Worm (Caenorhabditis elegans): ENCODE measurements around the gene mog-1.

mog-1 gene

DNA sequence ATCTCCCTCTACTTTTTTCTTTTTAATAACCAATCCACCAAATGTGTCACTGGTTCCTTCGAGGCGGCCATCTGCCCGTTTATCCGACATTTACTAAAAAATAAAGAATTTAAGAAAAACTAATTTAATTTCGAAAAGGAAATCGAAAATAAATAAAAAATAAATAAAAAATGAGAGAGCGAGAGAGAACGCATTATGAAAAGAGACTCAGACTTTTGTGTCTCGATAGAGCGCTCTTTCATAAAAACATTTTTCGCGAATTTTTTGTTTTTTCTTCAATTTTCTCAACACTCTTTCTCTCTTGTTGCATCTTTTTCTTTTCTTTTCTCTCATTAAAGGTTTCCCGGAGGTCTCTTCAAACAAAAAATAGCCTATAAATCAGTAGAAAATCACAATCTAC, at the start of gene mog-1:
mog-1 (minus strand) TSS at position 93 of the 400 bp plus-strand sequence.
- TF ChIP-seq ahr-1 (tag; optimal IDR thresholded peaks at IDR 0.05) (no peak), dve-1 (tag; optimal IDR thresholded peaks at IDR 0.05) (no peak), K02D7.2 (tag; optimal IDR thresholded peaks at IDR 0.05) (no peak), ceh-24 (tag; optimal IDR thresholded peaks at IDR 0.05) (no peak)

DNA sequence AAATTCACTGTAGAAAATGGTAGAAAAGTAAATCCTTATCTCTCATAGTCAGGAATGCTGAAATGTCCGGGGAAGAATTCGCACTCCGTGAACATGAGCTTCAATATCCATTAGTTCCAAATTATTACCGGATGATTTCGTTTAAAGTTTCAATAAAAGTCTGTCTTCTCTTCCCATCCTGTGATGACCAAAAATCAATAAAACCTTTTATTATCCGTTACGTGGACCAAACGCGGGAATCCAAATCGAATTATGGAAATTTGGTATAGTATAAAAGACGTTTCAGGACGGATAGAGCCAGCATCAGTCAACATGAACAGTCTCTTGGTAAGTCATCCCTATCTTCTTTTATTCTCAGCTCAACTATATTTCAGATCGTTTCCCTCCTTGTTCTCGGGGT, 48.2 kb upstream of the mog-1 start, which contains the start of gene C05B5.11:
C05B5.11 (plus strand) TSS at position 301 of the 400 bp plus-strand sequence.
- TF ChIP-seq pax-1 (tag; optimal IDR thresholded peaks at IDR 0.05) (no peak), ceh-48 (tag; optimal IDR thresholded peaks at IDR 0.05) (no peak), ceh-22 (tag; optimal IDR thresholded peaks at IDR 0.05) (no peak)

DNA sequence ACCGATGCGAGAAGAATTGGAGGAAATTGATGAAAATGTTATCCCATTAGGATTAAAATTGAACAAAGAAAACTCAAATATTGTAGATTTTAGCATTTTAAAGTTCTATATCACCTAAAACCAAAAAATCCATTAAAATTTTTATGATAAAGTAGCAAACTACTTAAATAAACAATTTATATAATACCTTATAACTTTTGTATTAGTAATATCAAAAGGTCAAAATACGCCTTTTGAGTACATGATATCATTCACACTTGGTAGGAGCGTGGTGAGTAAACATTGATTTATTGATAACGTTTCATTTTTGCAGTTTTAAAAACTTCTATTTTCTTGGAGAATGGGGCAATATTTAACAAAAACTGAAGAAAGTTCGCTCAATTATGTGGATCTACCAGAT, 45.0 kb upstream of the mog-1 start, which contains the start of gene C05B5.5:
C05B5.5 (plus strand) TSS at position 301 of the 400 bp plus-strand sequence.
- no peak for TF ChIP-seq syd-9 (tag; optimal IDR thresholded peaks at IDR 0.05)
- TF ChIP-seq pha-4 (tag; optimal IDR thresholded peaks at IDR 0.05): no peak
- no peak for TF ChIP-seq ceh-18 (tag; optimal IDR thresholded peaks at IDR 0.05)

DNA sequence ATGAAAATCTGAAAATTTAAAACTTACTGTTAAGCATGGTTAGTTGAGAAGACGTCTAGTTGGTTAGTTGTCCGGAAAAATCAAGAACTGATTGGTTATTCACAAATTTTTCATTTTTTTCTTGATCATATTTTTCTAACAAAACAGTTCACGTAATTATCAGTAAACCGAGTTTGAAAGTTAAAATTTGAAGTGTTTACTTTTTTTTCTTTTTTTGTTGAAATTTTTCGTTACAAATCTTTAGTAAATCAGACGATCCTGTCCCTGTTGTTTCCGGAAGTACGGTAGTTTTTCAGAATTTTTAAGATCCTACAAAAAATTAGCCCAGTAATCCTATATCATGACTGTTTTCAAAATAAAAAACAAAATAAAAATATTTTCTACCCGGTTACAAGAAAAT, 44.4 kb upstream of the mog-1 start, which contains the start of gene C05B5.2:
C05B5.2 (minus strand) TSS at position 101 of the 400 bp plus-strand sequence.
- no peak for TF ChIP-seq mec-3 (tag; optimal IDR thresholded peaks at IDR 0.05; ENCODE audit: borderline replicate concordance)
- TF ChIP-seq pax-1 (tag; optimal IDR thresholded peaks at IDR 0.05): no peak
- no peak for TF ChIP-seq pha-4 (tag; optimal IDR thresholded peaks at IDR 0.05)
- no peak for TF ChIP-seq ceh-14 (tag; optimal IDR thresholded peaks at IDR 0.05)
- TF ChIP-seq ceh-30 (tag; optimal IDR thresholded peaks at IDR 0.05): no peak
- no peak for TF ChIP-seq fkh-10 (GFP tag; optimal IDR thresholded peaks at IDR 0.05)

DNA sequence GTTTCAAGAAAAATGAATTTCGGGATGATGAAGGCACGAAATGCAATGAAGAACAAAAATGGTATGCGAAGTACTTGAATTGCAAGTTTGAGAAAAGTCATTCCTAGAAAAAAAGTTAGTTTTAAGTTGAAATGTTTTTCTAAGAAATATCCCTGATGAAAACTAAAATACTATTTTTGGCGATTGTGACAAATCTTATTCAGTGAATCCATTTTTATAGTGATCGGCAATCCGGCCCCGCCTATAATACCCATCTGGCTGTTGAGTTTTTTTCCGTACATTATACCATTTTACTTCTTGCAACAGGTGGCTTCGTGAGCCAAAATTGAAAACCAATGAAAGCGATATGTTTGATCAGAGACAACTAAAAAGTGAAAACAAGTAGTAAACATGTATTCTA, 43.2 kb upstream of the mog-1 start, which contains the start of gene C05B5.17:
C05B5.17 (minus strand) TSS at position 101 of the 400 bp plus-strand sequence.
- no peak for TF ChIP-seq sox-2 (GFP tag; IDR thresholded peaks at IDR 0.05)
- no peak for TF ChIP-seq pha-2 (tag; optimal IDR thresholded peaks at IDR 0.05)
- TF ChIP-seq syd-9 (tag; optimal IDR thresholded peaks at IDR 0.05): no peak
- TF ChIP-seq C38D4.7 (GFP tag; optimal IDR thresholded peaks at IDR 0.05): no peak
- no peak for TF ChIP-seq eyg-1 (tag; optimal IDR thresholded peaks at IDR 0.05)
- no peak for TF ChIP-seq fkh-10 (GFP tag; optimal IDR thresholded peaks at IDR 0.05)

DNA sequence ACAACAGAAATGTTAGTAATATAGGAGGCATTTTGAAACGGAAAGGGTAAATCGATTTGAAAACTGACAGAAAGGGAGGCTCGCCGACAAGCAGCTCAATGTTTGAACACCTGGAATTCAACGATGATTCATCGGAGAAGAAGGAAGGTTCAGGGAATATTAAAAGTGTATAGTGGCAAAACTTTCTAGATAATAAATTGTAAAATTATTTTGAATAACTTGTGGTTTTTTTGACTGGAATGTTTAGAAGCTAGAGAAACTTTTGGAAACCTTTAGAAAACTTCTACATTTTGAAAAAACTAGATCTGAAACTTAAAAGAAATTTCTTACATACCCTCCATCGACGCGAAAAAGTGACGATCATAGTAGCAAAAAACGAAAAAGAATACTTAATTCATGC, 41.9 kb upstream of the mog-1 start, which contains the start of gene pqn-8:
pqn-8 (minus strand) TSS at position 101 of the 400 bp plus-strand sequence.
- TF ChIP-seq tbx-2 (tag; optimal IDR thresholded peaks at IDR 0.05) (no peak), hlh-15 (tag; optimal IDR thresholded peaks at IDR 0.05) (no peak), unc-86 (tag; optimal IDR thresholded peaks at IDR 0.05) (no peak), zip-5 (tag; optimal IDR thresholded peaks at IDR 0.05) (no peak), pag-3 (tag; optimal IDR thresholded peaks at IDR 0.05; ENCODE audit: borderline replicate concordance) (no peak), ama-1 (optimal IDR thresholded peaks at IDR 0.05) (no peak), nhr-11 (tag; optimal IDR thresholded peaks at IDR 0.05) (no peak), ref-2 (tag; optimal IDR thresholded peaks at IDR 0.05) (no peak), pax-1 (tag; optimal IDR thresholded peaks at IDR 0.05) (no peak), tbx-7 (tag; optimal IDR thresholded peaks at IDR 0.05) (no peak), pha-2 (tag; optimal IDR thresholded peaks at IDR 0.05) (no peak), hlh-8 (tag; optimal IDR thresholded peaks at IDR 0.05) (no peak), hlh-13 (GFP tag; optimal IDR thresholded peaks at IDR 0.05) (no peak), ceh-9 (tag; optimal IDR thresholded peaks at IDR 0.05) (no peak), ceh-30 (tag; optimal IDR thresholded peaks at IDR 0.05) (no peak), sdc-2 (tag; optimal IDR thresholded peaks at IDR 0.05) (no peak)

DNA sequence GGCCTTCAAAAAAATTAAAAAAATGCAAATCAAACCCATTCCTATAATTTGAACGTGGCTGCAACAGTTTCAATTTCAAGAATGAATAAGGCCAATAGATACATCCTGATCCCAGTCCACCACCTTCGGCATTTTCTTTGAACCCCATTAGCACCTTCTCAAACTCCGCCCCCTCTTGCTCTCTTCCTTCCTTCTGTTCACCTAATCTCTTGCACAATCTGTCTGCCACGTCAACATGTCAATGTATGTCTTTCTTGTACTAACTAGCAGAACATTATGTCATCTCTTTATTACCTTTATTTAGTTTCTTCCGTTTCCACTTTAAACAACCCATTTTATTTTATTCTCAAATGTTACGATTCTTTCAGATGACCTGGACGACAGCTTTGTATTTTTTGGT, 37.5 kb upstream of the mog-1 start, which contains the start of gene C05B5.4:
C05B5.4 (plus strand) TSS at position 351 of the 400 bp plus-strand sequence.
- no peak for TF ChIP-seq dve-1 (tag; optimal IDR thresholded peaks at IDR 0.05)
- no peak for TF ChIP-seq hlh-8 (tag; optimal IDR thresholded peaks at IDR 0.05)
- TF ChIP-seq pat-9 (tag; optimal IDR thresholded peaks at IDR 0.05): no peak

Data from whole organism, late embryonic.